Worm (Caenorhabditis elegans) whole organism, L4 larva: ENCODE data around the gene C04C3.7.

Experiments
- D1046.2 ChIP-seq: fragments of 200-800 bp; sonication (Bioruptor generic); IDR thresholded peaks from 2 replicates; pipeline ENCODE4 v1.3.6; 2022; ENCODE audit warnings: missing genetic modification characterization, missing compliant biosample characterization
- F10B5.3 ChIP-seq: sonication (generic microtip); optimal IDR thresholded peaks from 2 replicates; lab custom pipeline; 2016; ENCODE audit warnings: mild to moderate bottlenecking, missing genetic modification characterization, missing compliant biosample characterization
- R02D3.7 ChIP-seq: fragments of 150-350 bp; sonication (generic microtip); optimal IDR thresholded peaks from 3 replicates; lab custom pipeline; 2014; ENCODE audit warnings: missing biosample characterization, missing genetic modification characterization
- Y105C5A.15 ChIP-seq: fragments of 200-800 bp; sonication (Bioruptor generic); IDR thresholded peaks from 2 replicates; pipeline ENCODE4 v1.3.6; 2022; ENCODE audit warnings: missing genetic modification characterization, missing compliant biosample characterization
- Y48G9A.11 ChIP-seq: fragments of 200-800 bp; sonication (Bioruptor generic); IDR thresholded peaks from 2 replicates; pipeline ENCODE4 v1.3.6; 2022; ENCODE audit warnings: missing genetic modification reagents, missing genetic modification characterization, missing compliant biosample characterization
- Y5F2A.4 ChIP-seq: fragments of 200-800 bp; sonication (Bioruptor generic); optimal IDR thresholded peaks from 2 replicates; lab custom pipeline; 2018; ENCODE audit warnings: mild to moderate bottlenecking, missing genetic modification characterization, missing compliant biosample characterization
- ZK337.2 ChIP-seq: fragments of 200-800 bp; sonication (Bioruptor generic); IDR thresholded peaks from 2 replicates; pipeline ENCODE4 v1.3.6; 2022; ENCODE audit warnings: missing genetic modification reagents, missing genetic modification characterization, missing compliant biosample characterization
- ZK546.5 ChIP-seq, 2 experiments: sonication (generic microtip); optimal IDR thresholded peaks; 2 replicates each; lab custom pipeline; 2017; ENCODE audit warnings: missing biosample characterization in 2 of 2, missing genetic modification characterization in 2 of 2
- ama-1 ChIP-seq: fragments of 150-350 bp; optimal IDR thresholded peaks from 2 replicates; lab custom pipeline; 2014; ENCODE audit warnings: inconsistent platforms, mixed read lengths
- arid-1 ChIP-seq: fragments of 200-800 bp; sonication (Bioruptor generic); conservative IDR thresholded peaks from 2 replicates; pipeline ENCODE4 v1.3.6; 2022; ENCODE audit warnings: missing genetic modification reagents, missing genetic modification characterization, missing compliant biosample characterization
- attf-4 ChIP-seq: sonication (generic microtip); optimal IDR thresholded peaks from 3 replicates; lab custom pipeline; 2017; ENCODE audit warnings: missing biosample characterization, missing genetic modification characterization
- ceh-28 ChIP-seq: fragments of 150-350 bp; optimal IDR thresholded peaks from 2 replicates; lab custom pipeline; 2014; ENCODE audit warnings: missing biosample characterization, missing genetic modification reagents, missing genetic modification characterization
- ceh-44 ChIP-seq: fragments of 200-800 bp; sonication (Bioruptor generic); IDR thresholded peaks from 2 replicates; pipeline ENCODE4 v1.3.6; 2022; ENCODE audit warnings: missing genetic modification reagents, missing genetic modification characterization, missing compliant biosample characterization
- ceh-62 ChIP-seq: sonication (generic microtip); optimal IDR thresholded peaks from 2 replicates; lab custom pipeline; 2017; ENCODE audit warnings: missing biosample characterization, missing genetic modification characterization
- ces-1 ChIP-seq: fragments of 150-350 bp; sonication (generic microtip); optimal IDR thresholded peaks from 4 replicates; lab custom pipeline; 2014; ENCODE audit warnings: missing biosample characterization, missing genetic modification reagents, missing genetic modification characterization
- cey-2 ChIP-seq: sonication (generic microtip); optimal IDR thresholded peaks from 3 replicates; lab custom pipeline; 2017; ENCODE audit warnings: missing genetic modification characterization, mild to moderate bottlenecking, missing compliant biosample characterization, antibody characterized with exemption, borderline replicate concordance; ENCODE audit not compliant: insufficient read depth
- daf-8 ChIP-seq: fragments of 200-800 bp; sonication (Bioruptor generic); IDR thresholded peaks from 2 replicates; pipeline ENCODE4 v1.3.6; 2022; ENCODE audit warnings: missing genetic modification characterization, missing compliant biosample characterization
- dmd-6 ChIP-seq: fragments of 200-800 bp; sonication (Bioruptor generic); IDR thresholded peaks from 2 replicates; pipeline ENCODE4 v1.3.6; 2022; ENCODE audit warnings: missing genetic modification reagents, missing genetic modification characterization, missing compliant biosample characterization
- dmd-9 ChIP-seq: fragments of 200-800 bp; sonication (Bioruptor generic); IDR thresholded peaks from 2 replicates; pipeline ENCODE4 v1.3.6; 2022; ENCODE audit warnings: missing genetic modification reagents, missing genetic modification characterization, missing compliant biosample characterization
- fos-1 ChIP-seq: fragments of 150-350 bp; optimal IDR thresholded peaks from 2 replicates; lab custom pipeline; 2014; ENCODE audit warnings: missing biosample characterization, missing genetic modification characterization
- gei-8 ChIP-seq: fragments of 200-800 bp; sonication (Bioruptor generic); optimal IDR thresholded peaks from 2 replicates; lab custom pipeline; 2018; ENCODE audit warnings: mild to moderate bottlenecking, missing genetic modification characterization, missing compliant biosample characterization
- hif-1 ChIP-seq, 2 experiments: sonication (generic microtip); optimal IDR thresholded peaks; 2 replicates each; lab custom pipeline; 2016 to 2017; ENCODE audit warnings: missing compliant biosample characterization in 2 of 2, missing genetic modification characterization in 2 of 2, missing genetic modification reagents in 2 of 2, missing genotype in 2 of 2, mild to moderate bottlenecking in 1 of 2
- lin-38 ChIP-seq: fragments of 200-800 bp; sonication (Bioruptor generic); IDR thresholded peaks from 2 replicates; pipeline ENCODE4 v1.3.6; 2022; ENCODE audit warnings: missing genetic modification reagents, missing genetic modification characterization, missing compliant biosample characterization
- lin-39 ChIP-seq: fragments of 150-350 bp; optimal IDR thresholded peaks from 2 replicates; lab custom pipeline; 2014; ENCODE audit warnings: missing biosample characterization, missing genetic modification reagents, missing genetic modification characterization
- lir-3 ChIP-seq: sonication (generic microtip); optimal IDR thresholded peaks from 2 replicates; lab custom pipeline; 2016; ENCODE audit warnings: mild to moderate bottlenecking, missing genetic modification characterization, missing compliant biosample characterization
- lsy-2 ChIP-seq, 2 experiments: fragments of 150-350 bp in 1 of 2; sonication (generic microtip) in 1 of 2; optimal IDR thresholded peaks; 2 replicates each; lab custom pipeline; 2014 to 2017; ENCODE audit warnings: missing biosample characterization in 2 of 2, missing genetic modification characterization in 2 of 2
- madf-5 ChIP-seq, 2 experiments: fragments of 200-800 bp; sonication (Bioruptor generic); IDR thresholded peaks; 2 replicates each; pipeline ENCODE4 v1.3.6; 2022; ENCODE audit warnings: missing compliant biosample characterization in 2 of 2, missing genetic modification characterization in 2 of 2
- madf-9 ChIP-seq: fragments of 200-800 bp; sonication (Bioruptor generic); conservative IDR thresholded peaks from 2 replicates; pipeline ENCODE4 v1.3.6; 2022; ENCODE audit warnings: missing genetic modification reagents, missing genetic modification characterization, missing compliant biosample characterization
- mdl-1 ChIP-seq, 2 experiments: fragments of 150-350 bp in 1 of 2; sonication (generic microtip) in 1 of 2; optimal IDR thresholded peaks; 2 replicates each; lab custom pipeline; 2014 to 2017; ENCODE audit warnings: missing biosample characterization in 2 of 2, missing genetic modification characterization in 2 of 2
- mep-1 ChIP-seq: fragments of 150-350 bp; sonication (generic microtip); optimal IDR thresholded peaks from 3 replicates; lab custom pipeline; 2014; ENCODE audit warnings: missing biosample characterization, missing genetic modification characterization
- nhr-10 ChIP-seq: fragments of 150-350 bp; optimal IDR thresholded peaks from 2 replicates; lab custom pipeline; 2014; ENCODE audit warnings: missing biosample characterization, missing genetic modification characterization
- nhr-102 ChIP-seq: sonication (generic microtip); optimal IDR thresholded peaks from 2 replicates; lab custom pipeline; 2016; ENCODE audit warnings: mild to moderate bottlenecking, missing genetic modification characterization, moderate library complexity, missing compliant biosample characterization
- nhr-111 ChIP-seq: fragments of 200-800 bp; sonication (Bioruptor generic); optimal IDR thresholded peaks from 2 replicates; lab custom pipeline; 2018; ENCODE audit warnings: mild to moderate bottlenecking, missing genetic modification characterization, missing compliant biosample characterization
- nhr-237 ChIP-seq: sonication (generic microtip); optimal IDR thresholded peaks from 2 replicates; lab custom pipeline; 2017; ENCODE audit warnings: missing biosample characterization, missing genetic modification characterization
- nhr-28 ChIP-seq: fragments of 150-350 bp; optimal IDR thresholded peaks from 2 replicates; lab custom pipeline; 2014; ENCODE audit warnings: missing biosample characterization, missing genetic modification characterization
- nhr-42 ChIP-seq: fragments of 200-800 bp; sonication (Bioruptor generic); IDR thresholded peaks from 2 replicates; pipeline ENCODE4 v1.3.6; 2022; ENCODE audit warnings: missing genetic modification characterization, missing compliant biosample characterization
- nhr-48 ChIP-seq: sonication (generic microtip); optimal IDR thresholded peaks from 2 replicates; lab custom pipeline; 2016; ENCODE audit warnings: mild to moderate bottlenecking, missing genetic modification characterization, missing compliant biosample characterization
- nhr-6 ChIP-seq: fragments of 150-350 bp; optimal IDR thresholded peaks from 2 replicates; lab custom pipeline; 2014; ENCODE audit warnings: missing biosample characterization, missing genetic modification characterization
- nhr-77 ChIP-seq: fragments of 150-350 bp; optimal IDR thresholded peaks from 2 replicates; lab custom pipeline; 2014; ENCODE audit warnings: missing biosample characterization, missing genetic modification characterization
- php-3 ChIP-seq: fragments of 200-800 bp; sonication (Bioruptor generic); IDR thresholded peaks from 2 replicates; pipeline ENCODE4 v1.3.6; 2022; ENCODE audit warnings: missing genetic modification reagents, missing genetic modification characterization, missing compliant biosample characterization
- pqm-1 ChIP-seq: sonication (generic microtip); optimal IDR thresholded peaks from 2 replicates; lab custom pipeline; 2017; ENCODE audit warnings: missing biosample characterization, missing genetic modification characterization
- rbr-2 ChIP-seq: sonication (generic microtip); optimal IDR thresholded peaks from 2 replicates; lab custom pipeline; 2016; ENCODE audit warnings: missing genotype, missing genetic modification characterization, missing compliant biosample characterization
- saeg-2 ChIP-seq: fragments of 200-800 bp; sonication (Bioruptor generic); IDR thresholded peaks from 2 replicates; pipeline ENCODE4 v1.3.6; 2022; ENCODE audit warnings: missing genetic modification reagents, missing genetic modification characterization, missing compliant biosample characterization
- sdz-12 ChIP-seq: fragments of 200-800 bp; sonication (Bioruptor generic); optimal IDR thresholded peaks from 2 replicates; lab custom pipeline; 2018; ENCODE audit warnings: mild to moderate bottlenecking, missing genetic modification characterization, missing compliant biosample characterization
- spr-1 ChIP-seq: sonication (generic microtip); optimal IDR thresholded peaks from 2 replicates; lab custom pipeline; 2016; ENCODE audit warnings: mild to moderate bottlenecking, missing genetic modification characterization, missing compliant biosample characterization
- spr-3 ChIP-seq: fragments of 200-800 bp; sonication (Bioruptor generic); optimal IDR thresholded peaks from 2 replicates; lab custom pipeline; 2018; ENCODE audit warnings: mild to moderate bottlenecking, missing genetic modification characterization, missing compliant biosample characterization
- tag-97 ChIP-seq: fragments of 200-800 bp; sonication (Bioruptor generic); IDR thresholded peaks from 2 replicates; pipeline ENCODE4 v1.3.6; 2022; ENCODE audit warnings: missing genetic modification characterization, missing compliant biosample characterization
- unc-130 ChIP-seq: sonication (generic microtip); optimal IDR thresholded peaks from 2 replicates; lab custom pipeline; 2016; ENCODE audit warnings: missing genetic modification reagents, missing genetic modification characterization, missing compliant biosample characterization
- zfp-2 ChIP-seq: sonication (generic microtip); optimal IDR thresholded peaks from 2 replicates; lab custom pipeline; 2016; ENCODE audit warnings: mild to moderate bottlenecking, missing genetic modification characterization, missing compliant biosample characterization
- zip-11 ChIP-seq: fragments of 200-800 bp; sonication (Bioruptor generic); IDR thresholded peaks from 2 replicates; pipeline ENCODE4 v1.3.6; 2022; ENCODE audit warnings: missing genetic modification characterization, missing compliant biosample characterization
- zip-2 ChIP-seq: fragments of 150-350 bp; optimal IDR thresholded peaks from 2 replicates; lab custom pipeline; 2014; ENCODE audit warnings: missing biosample characterization, missing genetic modification characterization
- ztf-7 ChIP-seq: fragments of 150-350 bp; optimal IDR thresholded peaks from 2 replicates; lab custom pipeline; 2014; ENCODE audit warnings: missing biosample characterization, missing genetic modification characterization

C04C3.7 gene

DNA sequence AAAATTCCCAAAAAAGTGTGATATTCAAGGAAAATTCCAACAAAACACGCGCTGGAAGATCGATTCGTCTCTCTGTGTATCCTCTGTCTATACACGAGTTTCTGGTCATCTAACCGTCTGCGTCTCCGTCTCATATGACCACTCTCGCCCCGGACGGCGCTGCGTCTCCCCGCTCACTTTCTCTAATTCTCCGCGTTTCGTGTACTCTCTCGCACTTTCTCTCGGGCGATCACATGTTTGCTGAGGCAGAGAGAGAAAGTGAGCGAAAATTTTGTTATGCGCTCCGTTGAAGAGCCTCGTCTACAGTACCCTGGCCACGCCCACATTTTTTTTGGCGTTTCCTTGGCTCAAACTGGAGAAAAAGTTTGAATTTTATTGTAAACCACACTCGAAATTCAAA lies 48.7 kb downstream of the C04C3.7 start (continued):
- TF ChIP-seq lin-39 (tag; lab: Kevin White, UChicago), result no peak
- no peak for TF ChIP-seq attf-4 (tag; lab: Kevin White, UChicago)
- TF ChIP-seq nhr-28 (tag; lab: Kevin White, UChicago), result peak; percentile 84
- no peak for TF ChIP-seq unc-130 (GFP tag; lab: Kevin White, UChicago)
- no peak for TF ChIP-seq gei-8
- TF ChIP-seq mep-1 (tag; lab: Kevin White, UChicago), result peak; percentile 91
- TF ChIP-seq ces-1 (GFP tag; lab: Kevin White, UChicago), result peak; percentile 1
- peak; percentile 82 to 94 for TF ChIP-seq lsy-2 (tag; optimal IDR thresholded peaks at IDR 0.05; lab: Kevin White, UChicago)
- TF ChIP-seq nhr-10, result no peak
- TF ChIP-seq php-3 (GFP tag; lab: Robert Waterston, UW), result no peak
- TF ChIP-seq zip-2 (tag; lab: Kevin White, UChicago), result peak; percentile 7
- no peak for TF ChIP-seq Y105C5A.15
- TF ChIP-seq ZK546.5 (tag; optimal IDR thresholded peaks at IDR 0.05; lab: Kevin White, UChicago), result no peak
- TF ChIP-seq mdl-1 (tag; optimal IDR thresholded peaks at IDR 0.05; lab: Kevin White, UChicago), result peak; percentile 82 to 92
- no peak for TF ChIP-seq D1046.2 (GFP tag; lab: Robert Waterston, UW)
- no peak for TF ChIP-seq nhr-111 (GFP tag; lab: Kevin White, UChicago)
- TF ChIP-seq nhr-237 (tag; lab: Kevin White, UChicago), result no peak
- TF ChIP-seq zip-11 (GFP tag; lab: Robert Waterston, UW), result no peak
- no peak for TF ChIP-seq ceh-44 (GFP tag; lab: Robert Waterston, UW)
- peak; percentile 80; the same call in 1 of the 2 replicates for TF ChIP-seq nhr-42 (GFP tag; lab: Robert Waterston, UW)
- no peak for TF ChIP-seq cey-2 (tag; lab: Kevin White, UChicago)
- TF ChIP-seq arid-1 (GFP tag; lab: Robert Waterston, UW), result peak; percentile 68; the same call in 1 of the 2 replicates
- peak; percentile 91 for TF ChIP-seq rbr-2 (tag; lab: Kevin White, UChicago)
- TF ChIP-seq R02D3.7 (tag; lab: Kevin White, UChicago), result no peak
- peak; percentile 41; the same call in 1 of the 2 replicates for TF ChIP-seq Y48G9A.11 (GFP tag; lab: Robert Waterston, UW)
- no peak for TF ChIP-seq zfp-2 (tag; lab: Kevin White, UChicago)
- peak; percentile 88 for TF ChIP-seq dmd-6 (GFP tag; lab: Robert Waterston, UW)
- no peak for TF ChIP-seq daf-8 (GFP tag; lab: Robert Waterston, UW)
- TF ChIP-seq madf-9, result peak; percentile 72
- peak; percentile 54; the same call in 1 of the 2 replicates for TF ChIP-seq ZK337.2 (GFP tag; lab: Robert Waterston, UW)
- peak; percentile 87 for TF ChIP-seq nhr-102 (tag; lab: Kevin White, UChicago)
- TF ChIP-seq fos-1 (tag; lab: Kevin White, UChicago), result no peak
- peak; percentile 87 for TF ChIP-seq lin-38 (GFP tag; lab: Robert Waterston, UW)
- TF ChIP-seq ama-1 (lab: Kevin White, UChicago), result no peak
- no peak for TF ChIP-seq madf-5 (GFP tag; IDR thresholded peaks at IDR 0.05; lab: Robert Waterston, UW)
- no peak for TF ChIP-seq tag-97 (GFP tag; lab: Robert Waterston, UW)
- peak; percentile 28 for TF ChIP-seq ceh-28 (tag; lab: Kevin White, UChicago)
- no peak for TF ChIP-seq sdz-12 (GFP tag; lab: Kevin White, UChicago)
- no peak for TF ChIP-seq ztf-7 (tag; lab: Kevin White, UChicago)
- no peak for TF ChIP-seq lir-3 (tag; lab: Kevin White, UChicago)
- TF ChIP-seq nhr-6 (tag; lab: Kevin White, UChicago), result peak; percentile 73
- TF ChIP-seq F10B5.3 (tag; lab: Kevin White, UChicago), result peak; percentile 49
- TF ChIP-seq saeg-2 (GFP tag; lab: Robert Waterston, UW), result 0 out of 2 replicates have a peak, but pooled peaks have one; percentile 65
- TF ChIP-seq nhr-48 (tag; lab: Kevin White, UChicago), result peak; percentile 63
- TF ChIP-seq ceh-62 (tag; lab: Kevin White, UChicago), result no peak
- TF ChIP-seq Y5F2A.4 (GFP tag; lab: Kevin White, UChicago), result no peak
- no peak for TF ChIP-seq pqm-1 (tag; lab: Kevin White, UChicago)
- peak; percentile 39 for TF ChIP-seq spr-3 (GFP tag; lab: Kevin White, UChicago)
- 0 out of 2 replicates have a peak, but pooled peaks have one; percentile 50 for TF ChIP-seq dmd-9 (GFP tag; lab: Robert Waterston, UW)
- peak; percentile 60 for TF ChIP-seq nhr-77 (tag; lab: Kevin White, UChicago)
- TF ChIP-seq spr-1 (tag; lab: Kevin White, UChicago), result peak; percentile 85
- TF ChIP-seq hif-1 (tag; optimal IDR thresholded peaks at IDR 0.05; lab: Kevin White, UChicago), result peak; percentile 54 to 86
